Worm (Caenorhabditis elegans) whole organism, L3 larva: ENCODE data around the gene elo-8.

ENCODE experiments used
- ceh-16 ChIP-seq: sonication (generic microtip); optimal IDR thresholded peaks from 2 replicates; lab custom pipeline; 2017; ENCODE audit warnings: missing biosample characterization, missing genetic modification characterization
- elt-1 ChIP-seq: fragments of 150-350 bp; optimal IDR thresholded peaks from 2 replicates; lab custom pipeline; 2014; ENCODE audit warnings: missing biosample characterization, missing genetic modification characterization
- lsy-12 ChIP-seq: sonication (generic microtip); optimal IDR thresholded peaks from 2 replicates; lab custom pipeline; 2016; ENCODE audit warnings: mild to moderate bottlenecking, missing genetic modification characterization, missing compliant biosample characterization
- nhr-12 ChIP-seq: fragments of 150-350 bp; optimal IDR thresholded peaks from 2 replicates; lab custom pipeline; 2014; ENCODE audit warnings: missing biosample characterization, missing genetic modification characterization
- nhr-25 ChIP-seq: sonication (generic microtip); optimal IDR thresholded peaks from 2 replicates; lab custom pipeline; 2017; ENCODE audit warnings: missing biosample characterization, missing genetic modification characterization
- skn-1 ChIP-seq: fragments of 150-350 bp; optimal IDR thresholded peaks from 2 replicates; lab custom pipeline; 2014; ENCODE audit warnings: missing biosample characterization, missing genetic modification characterization
- snpc-4 ChIP-seq: fragments of 150-350 bp; optimal IDR thresholded peaks from 2 replicates; lab custom pipeline; 2014; ENCODE audit warnings: missing biosample characterization, missing genetic modification characterization
- ztf-11 ChIP-seq: fragments of 150-350 bp; optimal IDR thresholded peaks from 2 replicates; lab custom pipeline; 2014; ENCODE audit warnings: missing biosample characterization, missing genetic modification characterization

DNA sequence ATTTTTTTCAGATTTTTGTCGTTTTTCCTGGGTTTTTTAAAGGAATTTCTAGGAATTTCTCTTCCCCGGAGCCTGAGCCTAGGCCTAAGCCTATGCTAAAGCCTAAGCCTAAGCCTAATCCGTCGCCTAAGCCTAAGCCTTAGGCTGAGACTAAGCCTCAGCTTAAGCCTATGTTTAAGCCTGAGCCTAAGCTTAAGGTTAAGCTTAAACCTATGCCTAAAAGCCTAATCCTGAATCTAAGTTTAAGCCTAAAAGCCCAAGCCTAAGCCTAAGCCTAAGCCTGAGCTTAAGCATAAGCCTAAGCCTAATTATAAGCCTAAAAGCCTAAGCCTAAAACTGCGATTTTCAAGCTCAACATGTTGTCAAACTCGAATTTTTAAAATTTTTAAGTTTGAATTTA is 37.7 kb downstream of the elo-8 start:
- TF ChIP-seq nhr-25 (no peak), elt-1 (tag; lab: Kevin White, UChicago) (no peak), skn-1 (tag; lab: Kevin White, UChicago) (no peak), snpc-4 (tag; lab: Kevin White, UChicago) (no peak), lsy-12 (tag; lab: Kevin White, UChicago) (no peak), nhr-12 (tag; lab: Kevin White, UChicago) (no peak), ceh-16 (no peak), ztf-11 (tag; lab: Kevin White, UChicago) (no peak)
